Fruit fly (Drosophila melanogaster) whole organism, prepupa: Measurements from ENCODE around the gene Karl.

ENCODE experiments used
- Blimp-1 ChIP-seq: fragments of 200-800 bp; sonication (Bioruptor generic); optimal IDR thresholded peaks from 3 replicates; lab custom pipeline; 2017; ENCODE audit warnings: missing biosample characterization, missing genetic modification characterization, mild to moderate bottlenecking, moderate library complexity, missing genetic modification reagents
- CG10631 ChIP-seq: fragments of 200-800 bp; sonication (Bioruptor generic); optimal IDR thresholded peaks from 2 replicates; lab custom pipeline; 2016; ENCODE audit warnings: missing biosample characterization, missing genetic modification characterization
- CG10669 ChIP-seq: fragments of 200-800 bp; sonication (Bioruptor generic); optimal IDR thresholded peaks from 3 replicates; lab custom pipeline; 2018; ENCODE audit warnings: missing biosample characterization, mild to moderate bottlenecking, missing genetic modification characterization, moderate library complexity
- CG11294 ChIP-seq: fragments of 200-800 bp; sonication (Bioruptor generic); IDR thresholded peaks from 2 replicates; pipeline ENCODE4 v1.3.6; 2022; ENCODE audit warnings: missing biosample characterization, missing genetic modification characterization
- CG11902 ChIP-seq: fragments of 200-800 bp; sonication (Bioruptor generic); optimal IDR thresholded peaks from 3 replicates; lab custom pipeline; 2016; ENCODE audit warnings: missing biosample characterization, missing genetic modification characterization
- CG15336 ChIP-seq: fragments of 200-800 bp; sonication (Bioruptor generic); IDR thresholded peaks from 2 replicates; pipeline ENCODE4 v1.3.6; 2022; ENCODE audit warnings: missing biosample characterization, missing genetic modification characterization
- CG1621 ChIP-seq: fragments of 200-800 bp; sonication (Bioruptor generic); optimal IDR thresholded peaks from 3 replicates; lab custom pipeline; 2018; ENCODE audit warnings: missing biosample characterization, mild to moderate bottlenecking, missing genetic modification characterization
- CG16779 ChIP-seq: fragments of 200-800 bp; sonication (Bioruptor generic); optimal IDR thresholded peaks from 3 replicates; lab custom pipeline; 2017; ENCODE audit warnings: missing biosample characterization, mild to moderate bottlenecking, missing genetic modification characterization
- CG31627 ChIP-seq: fragments of 200-800 bp; sonication (Bioruptor generic); optimal IDR thresholded peaks from 3 replicates; lab custom pipeline; 2016; ENCODE audit warnings: missing biosample characterization, missing genetic modification characterization
- CG32006 ChIP-seq: fragments of 200-800 bp; sonication (Bioruptor generic); optimal IDR thresholded peaks from 3 replicates; lab custom pipeline; 2017; ENCODE audit warnings: missing biosample characterization, mild to moderate bottlenecking, missing genetic modification characterization
- CG34406 ChIP-seq: fragments of 200-800 bp; sonication (Bioruptor generic); optimal IDR thresholded peaks from 3 replicates; lab custom pipeline; 2016; ENCODE audit warnings: missing biosample characterization, missing genetic modification characterization
- CG3919 ChIP-seq: fragments of 200-800 bp; sonication (Bioruptor generic); optimal IDR thresholded peaks from 3 replicates; lab custom pipeline; 2016; ENCODE audit warnings: missing biosample characterization, missing genetic modification characterization
- CG4318 ChIP-seq: fragments of 200-800 bp; sonication (Bioruptor generic); optimal IDR thresholded peaks from 3 replicates; lab custom pipeline; 2017; ENCODE audit warnings: missing biosample characterization, mild to moderate bottlenecking, missing genetic modification characterization
- CG6163 ChIP-seq: fragments of 200-800 bp; sonication (Bioruptor generic); IDR thresholded peaks from 3 replicates; pipeline ENCODE4 v1.3.6; 2022; ENCODE audit warnings: missing biosample characterization, missing genetic modification characterization
- CG6276 ChIP-seq: fragments of 200-800 bp; sonication (Bioruptor generic); optimal IDR thresholded peaks from 2 replicates; lab custom pipeline; 2017; ENCODE audit warnings: missing biosample characterization, mild to moderate bottlenecking, missing genetic modification characterization
- CG6792 ChIP-seq: fragments of 200-800 bp; sonication (Bioruptor generic); optimal IDR thresholded peaks from 3 replicates; lab custom pipeline; 2016; ENCODE audit warnings: missing biosample characterization, missing genetic modification characterization
- CG6808 ChIP-seq: fragments of 200-800 bp; sonication (Bioruptor generic); optimal IDR thresholded peaks from 3 replicates; lab custom pipeline; 2017; ENCODE audit warnings: missing biosample characterization, missing genetic modification characterization, mild to moderate bottlenecking, moderate library complexity, missing genetic modification reagents
- CG7368 ChIP-seq: fragments of 200-800 bp; sonication (Bioruptor generic); optimal IDR thresholded peaks from 3 replicates; lab custom pipeline; 2016; ENCODE audit warnings: missing biosample characterization, missing genetic modification characterization
- CG8119 ChIP-seq: fragments of 200-800 bp; sonication (Bioruptor generic); IDR thresholded peaks from 3 replicates; pipeline ENCODE4 v1.3.6; 2022; ENCODE audit warnings: missing biosample characterization, missing genetic modification characterization
- CG8319 ChIP-seq: fragments of 200-800 bp; sonication (Bioruptor generic); optimal IDR thresholded peaks from 3 replicates; lab custom pipeline; 2016; ENCODE audit warnings: missing biosample characterization, missing genetic modification characterization
- CG8632 ChIP-seq: fragments of 200-800 bp; sonication (Bioruptor generic); optimal IDR thresholded peaks from 3 replicates; lab custom pipeline; 2016; ENCODE audit warnings: missing biosample characterization, missing genetic modification characterization
- CG9139 ChIP-seq: fragments of 200-800 bp; sonication (Bioruptor generic); optimal IDR thresholded peaks from 3 replicates; lab custom pipeline; 2017; ENCODE audit warnings: missing biosample characterization, mild to moderate bottlenecking, missing genetic modification characterization
- Eip75B ChIP-seq: fragments of 200-800 bp; sonication (Bioruptor generic); optimal IDR thresholded peaks from 3 replicates; lab custom pipeline; 2016; ENCODE audit warnings: missing biosample characterization, missing genetic modification characterization
- Eip78C ChIP-seq: fragments of 200-800 bp; sonication (Bioruptor generic); peaks from one replicate; lab custom pipeline; 2016; ENCODE audit warnings: missing biosample characterization, missing genetic modification characterization
- Eip93F ChIP-seq: fragments of 200-800 bp; sonication (Bioruptor generic); optimal IDR thresholded peaks from 2 replicates; lab custom pipeline; 2016; ENCODE audit warnings: missing biosample characterization, mild to moderate bottlenecking, missing genetic modification characterization
- Ets21C ChIP-seq: fragments of 200-800 bp; sonication (Bioruptor generic); optimal IDR thresholded peaks from 3 replicates; lab custom pipeline; 2016; ENCODE audit warnings: missing biosample characterization, missing genetic modification characterization
- Ets96B ChIP-seq: fragments of 200-800 bp; optimal IDR thresholded peaks from 2 replicates; lab custom pipeline; 2019; ENCODE audit warnings: missing biosample characterization, mild to moderate bottlenecking, missing genetic modification characterization, moderate library complexity
- Gug ChIP-seq: fragments of 200-800 bp; sonication (Bioruptor generic); IDR thresholded peaks from 2 replicates; pipeline ENCODE4 v1.3.6; 2022; ENCODE audit warnings: missing biosample characterization, missing genetic modification characterization
- Hr38 ChIP-seq: sonication (Bioruptor generic); optimal IDR thresholded peaks from 2 replicates; lab custom pipeline; 2016; ENCODE audit warnings: missing biosample characterization, missing genetic modification characterization
- Hr39 ChIP-seq: fragments of 200-800 bp; sonication (Bioruptor generic); optimal IDR thresholded peaks from 2 replicates; lab custom pipeline; 2016; ENCODE audit warnings: missing biosample characterization, missing genetic modification characterization
- Hr4 ChIP-seq: fragments of 200-800 bp; sonication (Bioruptor generic); optimal IDR thresholded peaks from 3 replicates; lab custom pipeline; 2016; ENCODE audit warnings: missing biosample characterization, missing genetic modification characterization
- Lpt ChIP-seq: fragments of 200-800 bp; sonication (Bioruptor generic); optimal IDR thresholded peaks from 3 replicates; lab custom pipeline; 2016; ENCODE audit warnings: missing biosample characterization, missing genetic modification characterization
- Met ChIP-seq: fragments of 200-800 bp; sonication (Bioruptor generic); optimal IDR thresholded peaks from 3 replicates; lab custom pipeline; 2016; ENCODE audit warnings: missing biosample characterization, missing genetic modification characterization
- OdsH ChIP-seq: fragments of 200-800 bp; sonication (Bioruptor generic); optimal IDR thresholded peaks from 3 replicates; lab custom pipeline; 2016; ENCODE audit warnings: missing biosample characterization, missing genetic modification characterization
- Sox102F ChIP-seq: fragments of 200-800 bp; sonication (Bioruptor generic); optimal IDR thresholded peaks from 2 replicates; lab custom pipeline; 2016; ENCODE audit warnings: missing biosample characterization, mild to moderate bottlenecking, missing genetic modification characterization
- Sox15 ChIP-seq: fragments of 200-800 bp; sonication (Bioruptor generic); optimal IDR thresholded peaks from 3 replicates; lab custom pipeline; 2016; ENCODE audit warnings: missing biosample characterization, missing genetic modification characterization
- achi ChIP-seq: fragments of 200-800 bp; sonication (Bioruptor generic); optimal IDR thresholded peaks from 3 replicates; lab custom pipeline; 2016; ENCODE audit warnings: missing biosample characterization, missing genetic modification characterization
- acj6 ChIP-seq: fragments of 200-800 bp; sonication (Bioruptor generic); optimal IDR thresholded peaks from 3 replicates; lab custom pipeline; 2016; ENCODE audit warnings: missing biosample characterization, missing genetic modification characterization
- cyc ChIP-seq: fragments of 200-800 bp; sonication (Bioruptor generic); optimal IDR thresholded peaks from 3 replicates; lab custom pipeline; 2016; ENCODE audit warnings: missing biosample characterization, missing genetic modification characterization
- dac ChIP-seq: fragments of 200-800 bp; sonication (Bioruptor generic); optimal IDR thresholded peaks from 2 replicates; lab custom pipeline; 2017; ENCODE audit warnings: missing biosample characterization, mild to moderate bottlenecking, missing genetic modification characterization
- dsx ChIP-seq: fragments of 200-800 bp; optimal IDR thresholded peaks from 3 replicates; lab custom pipeline; 2019; ENCODE audit warnings: missing biosample characterization, mild to moderate bottlenecking, missing genetic modification characterization, moderate library complexity; ENCODE audit not compliant: poor library complexity, severe bottlenecking
- eg ChIP-seq: fragments of 200-800 bp; sonication (Bioruptor generic); IDR thresholded peaks from 3 replicates; pipeline ENCODE4 v1.3.6; 2022; ENCODE audit warnings: missing biosample characterization, missing genetic modification characterization
- fd59A ChIP-seq: fragments of 200-800 bp; sonication (Bioruptor generic); optimal IDR thresholded peaks from 2 replicates; lab custom pipeline; 2017; ENCODE audit warnings: missing biosample characterization, mild to moderate bottlenecking, missing genetic modification characterization, missing genetic modification reagents
- fd85E ChIP-seq: fragments of 200-800 bp; sonication (Bioruptor generic); optimal IDR thresholded peaks from 3 replicates; lab custom pipeline; 2016; ENCODE audit warnings: missing biosample characterization, missing genetic modification characterization
- lz ChIP-seq: fragments of 200-800 bp; sonication (Bioruptor generic); optimal IDR thresholded peaks from 3 replicates; lab custom pipeline; 2016; ENCODE audit warnings: missing biosample characterization, missing genetic modification characterization
- net ChIP-seq: fragments of 200-800 bp; sonication (Bioruptor generic); optimal IDR thresholded peaks from 3 replicates; lab custom pipeline; 2016; ENCODE audit warnings: missing biosample characterization, missing genetic modification characterization
- pdm3 ChIP-seq: fragments of 200-800 bp; sonication (Bioruptor generic); optimal IDR thresholded peaks from 3 replicates; lab custom pipeline; 2016; ENCODE audit warnings: missing biosample characterization, missing genetic modification characterization
- spab ChIP-seq: fragments of 200-800 bp; sonication (Bioruptor generic); optimal IDR thresholded peaks from 2 replicates; lab custom pipeline; 2017; ENCODE audit warnings: missing biosample characterization, mild to moderate bottlenecking, missing genetic modification characterization, missing genetic modification reagents
- ss ChIP-seq, 2 experiments: fragments of 200-800 bp; sonication (Bioruptor generic); optimal IDR thresholded peaks; 2 replicates in 1 of 2; 3 replicates in 1 of 2; lab custom pipeline; 2017 to 2018; ENCODE audit warnings: mild to moderate bottlenecking in 2 of 2, missing biosample characterization in 2 of 2, missing genetic modification characterization in 2 of 2, moderate library complexity in 1 of 2
- svp ChIP-seq: fragments of 200-800 bp; sonication (Bioruptor generic); peaks from one replicate; lab custom pipeline; 2016; ENCODE audit warnings: missing biosample characterization, missing genetic modification characterization
- topi ChIP-seq: fragments of 200-800 bp; sonication (Bioruptor generic); optimal IDR thresholded peaks from 3 replicates; lab custom pipeline; 2016; ENCODE audit warnings: missing biosample characterization, missing genetic modification characterization
- vri ChIP-seq: fragments of 200-800 bp; sonication (Bioruptor generic); optimal IDR thresholded peaks from 3 replicates; lab custom pipeline; 2016; ENCODE audit warnings: missing biosample characterization, mild to moderate bottlenecking, missing genetic modification characterization

The Karl gene

DNA sequence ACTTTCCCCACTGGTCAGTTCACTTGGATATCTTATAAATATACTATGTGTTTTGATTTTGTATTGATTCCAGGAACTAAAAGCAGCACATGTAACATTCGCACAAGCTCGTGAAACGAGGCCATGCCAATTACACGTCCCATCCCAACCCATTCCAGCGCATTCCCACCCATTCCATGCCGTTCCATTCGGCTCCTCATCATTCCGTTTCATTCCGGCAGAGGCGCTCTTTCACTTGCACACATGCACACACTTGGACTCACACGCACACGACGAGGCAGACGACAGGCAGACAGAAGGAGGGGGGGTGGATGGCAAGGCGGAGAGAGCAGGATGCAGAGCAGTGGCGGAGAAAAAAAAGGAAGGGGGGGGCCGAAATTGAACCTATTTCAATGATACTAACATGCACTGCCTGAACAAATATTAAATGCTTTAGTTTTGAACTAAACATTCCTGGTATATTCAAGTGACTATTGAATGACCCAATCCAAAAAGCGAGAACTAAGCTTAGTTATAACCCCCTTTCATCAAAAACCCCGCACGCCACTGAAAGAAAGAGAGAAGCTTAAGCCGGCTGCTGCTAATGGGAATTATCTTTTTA is 11.1 kb upstream of the Karl start:
- peak; percentile 84 for TF ChIP-seq vri (GFP tag; lab: Kevin White, UChicago)
- peak; percentile 96 for TF ChIP-seq Hr39 (GFP tag; lab: Kevin White, UChicago)
- TF ChIP-seq Eip93F (GFP tag; lab: Kevin White, UChicago), result peak; percentile 89
- TF ChIP-seq Ets96B, result peak; percentile 93
- TF ChIP-seq dac, result peak; percentile 92
- TF ChIP-seq CG6792 (GFP tag; lab: Kevin White, UChicago), result peak; percentile 97
- TF ChIP-seq svp (GFP tag; lab: Kevin White, UChicago), result peak; percentile 96
- peak; percentile 89 for TF ChIP-seq CG6276
- peak; percentile 95 for TF ChIP-seq CG10631 (GFP tag; lab: Kevin White, UChicago)
- TF ChIP-seq CG4318 (GFP tag; lab: Kevin White, UChicago), result peak; percentile 93
- peak; percentile 90 for TF ChIP-seq Blimp-1 (GFP tag; lab: Kevin White, UChicago)
- peak; percentile 96 for TF ChIP-seq Met (GFP tag; lab: Kevin White, UChicago)
- TF ChIP-seq CG10669 (GFP tag; lab: Kevin White, UChicago), result peak; percentile 93
- TF ChIP-seq CG32006 (GFP tag; lab: Kevin White, UChicago), result peak; percentile 95
- TF ChIP-seq Ets21C (GFP tag; lab: Kevin White, UChicago), result peak; percentile 95
- TF ChIP-seq spab (GFP tag; lab: Kevin White, UChicago), result peak; percentile 95
- peak; percentile 93 for TF ChIP-seq CG8632 (GFP tag; lab: Kevin White, UChicago)
- TF ChIP-seq CG6163 (GFP tag; lab: Robert Waterston, UW), result peak; percentile 94
- peak; percentile 95 for TF ChIP-seq Sox102F (GFP tag; lab: Kevin White, UChicago)
- TF ChIP-seq ss (GFP tag; optimal IDR thresholded peaks at IDR 0.05; lab: Kevin White, UChicago), result peak; percentile 95
- TF ChIP-seq dsx (GFP tag; lab: Kevin White, UChicago), result peak; percentile 92
- peak; percentile 97 for TF ChIP-seq Eip78C (GFP tag; lab: Kevin White, UChicago)
- TF ChIP-seq CG15336 (GFP tag; lab: Robert Waterston, UW), result peak; percentile 94
- peak; percentile 94 for TF ChIP-seq Eip75B (GFP tag; lab: Kevin White, UChicago)
- TF ChIP-seq CG3919 (GFP tag; lab: Kevin White, UChicago), result peak; percentile 96
- TF ChIP-seq CG16779 (tag; lab: Kevin White, UChicago), result peak; percentile 90
- peak; percentile 92 for TF ChIP-seq CG9139 (GFP tag; lab: Kevin White, UChicago)
- TF ChIP-seq fd59A, result peak; percentile 95
- peak; percentile 95 for TF ChIP-seq lz (GFP tag; lab: Kevin White, UChicago)
- TF ChIP-seq CG31627, result peak; percentile 96
- peak; percentile 96 for TF ChIP-seq topi (GFP tag; lab: Kevin White, UChicago)
- peak; percentile 93 for TF ChIP-seq OdsH (GFP tag; lab: Kevin White, UChicago)
- TF ChIP-seq eg, result peak; percentile 92
- TF ChIP-seq CG7368 (GFP tag; lab: Kevin White, UChicago), result peak; percentile 95
- TF ChIP-seq CG11294 (GFP tag; lab: Robert Waterston, UW), result peak; percentile 70
- TF ChIP-seq CG34406 (GFP tag; lab: Kevin White, UChicago), result peak; percentile 94
- TF ChIP-seq CG1621 (tag; lab: Kevin White, UChicago), result peak; percentile 95
- peak; percentile 93 for TF ChIP-seq Sox15 (GFP tag; lab: Kevin White, UChicago)
- peak; percentile 93 for TF ChIP-seq Lpt
- peak; percentile 90 for TF ChIP-seq Gug (GFP tag; lab: Robert Waterston, UW)
- TF ChIP-seq pdm3 (GFP tag; lab: Kevin White, UChicago), result peak; percentile 93
- TF ChIP-seq Hr38, result no peak
- TF ChIP-seq acj6 (GFP tag; lab: Kevin White, UChicago), result peak; percentile 94
- TF ChIP-seq CG8119, result peak; percentile 95
- peak; percentile 94 for TF ChIP-seq achi (GFP tag; lab: Kevin White, UChicago)
- TF ChIP-seq CG11902 (GFP tag; lab: Kevin White, UChicago), result peak; percentile 93
- TF ChIP-seq Hr4, result peak; percentile 88
- peak; percentile 96 for TF ChIP-seq cyc
- TF ChIP-seq CG8319 (GFP tag; lab: Kevin White, UChicago), result peak; percentile 93
- TF ChIP-seq net (GFP tag; lab: Kevin White, UChicago), result peak; percentile 91
- TF ChIP-seq CG6808 (GFP tag; lab: Kevin White, UChicago), result peak; percentile 96
- TF ChIP-seq fd85E (GFP tag; lab: Kevin White, UChicago), result peak; percentile 87
